Fruit fly (Drosophila melanogaster) whole organism, embryonic: ENCODE results near the gene CG43321.

ENCODE experiments used
- ATbp ChIP-seq: fragments of 200-800 bp; sonication (Bioruptor generic); optimal IDR thresholded peaks from 2 replicates; lab custom pipeline; 2017; ENCODE audit warnings: missing biosample characterization, mild to moderate bottlenecking, missing genetic modification characterization, missing genetic modification reagents
- BEAF-32 ChIP-seq: fragments of 200-800 bp; sonication (Bioruptor generic); optimal IDR thresholded peaks from 3 replicates; lab custom pipeline; 2017; ENCODE audit warnings: missing biosample characterization, missing genetic modification characterization, mild to moderate bottlenecking, moderate library complexity, missing genetic modification reagents
- CG10147 ChIP-seq: fragments of 200-800 bp; sonication (Bioruptor generic); optimal IDR thresholded peaks from 2 replicates; lab custom pipeline; 2019; ENCODE audit warnings: missing biosample characterization, mild to moderate bottlenecking, missing genetic modification characterization, moderate library complexity
- CG10366 ChIP-seq: fragments of 200-800 bp; sonication (Bioruptor generic); IDR thresholded peaks from 2 replicates; pipeline ENCODE4 v1.3.6; 2022; ENCODE audit warnings: missing biosample characterization, missing genetic modification characterization
- CG11695 ChIP-seq: fragments of 200-800 bp; sonication (Bioruptor generic); IDR thresholded peaks from 3 replicates; pipeline ENCODE4 v1.3.6; 2022; ENCODE audit warnings: missing biosample characterization, missing genetic modification characterization
- CG13424 ChIP-seq: fragments of 200-800 bp; sonication (Bioruptor generic); optimal IDR thresholded peaks from 2 replicates; lab custom pipeline; 2019; ENCODE audit warnings: missing biosample characterization, mild to moderate bottlenecking, missing genetic modification characterization, moderate library complexity
- CG14014 ChIP-seq: fragments of 200-800 bp; sonication (Bioruptor generic); IDR thresholded peaks from 2 replicates; pipeline ENCODE4 v1.3.6; 2022; ENCODE audit warnings: missing biosample characterization, missing genetic modification characterization
- CG14710 ChIP-seq: fragments of 200-800 bp; sonication (Bioruptor generic); optimal IDR thresholded peaks from 3 replicates; lab custom pipeline; 2019; ENCODE audit warnings: missing biosample characterization, mild to moderate bottlenecking, missing genetic modification characterization, moderate library complexity
- CG1603 ChIP-seq: fragments of 200-800 bp; sonication (Bioruptor generic); optimal IDR thresholded peaks from 2 replicates; lab custom pipeline; 2019; ENCODE audit warnings: missing biosample characterization, mild to moderate bottlenecking, missing genetic modification characterization, moderate library complexity
- CG17612 ChIP-seq: fragments of 200-800 bp; sonication (Bioruptor generic); IDR thresholded peaks from 2 replicates; pipeline ENCODE4 v1.3.6; 2022; ENCODE audit warnings: missing biosample characterization, missing genetic modification characterization
- CG18262 ChIP-seq: fragments of 200-800 bp; optimal IDR thresholded peaks from 3 replicates; lab custom pipeline; 2019; ENCODE audit warnings: missing biosample characterization, mild to moderate bottlenecking, missing genetic modification characterization, moderate library complexity
- CG2120 ChIP-seq: fragments of 200-800 bp; sonication (Bioruptor generic); optimal IDR thresholded peaks from 3 replicates; lab custom pipeline; 2016; ENCODE audit warnings: missing biosample characterization, missing genetic modification characterization
- CG2875 ChIP-seq: fragments of 200-800 bp; sonication (Bioruptor generic); optimal IDR thresholded peaks from 2 replicates; lab custom pipeline; 2017; ENCODE audit warnings: missing biosample characterization, mild to moderate bottlenecking, missing genetic modification characterization, missing genetic modification reagents
- CG32772 ChIP-seq: fragments of 200-800 bp; sonication (Bioruptor generic); IDR thresholded peaks from 2 replicates; pipeline ENCODE4 v1.3.6; 2022; ENCODE audit warnings: missing biosample characterization, missing genetic modification characterization
- CG42726 ChIP-seq: fragments of 200-800 bp; sonication (Bioruptor generic); IDR thresholded peaks from 2 replicates; pipeline ENCODE4 v1.3.6; 2022; ENCODE audit warnings: missing biosample characterization, missing genetic modification characterization; ENCODE audit not compliant: partially characterized antibody
- CG6175 ChIP-seq: fragments of 200-800 bp; sonication (Bioruptor generic); IDR thresholded peaks from 3 replicates; pipeline ENCODE4 v1.3.6; 2022; ENCODE audit warnings: missing biosample characterization, missing genetic modification characterization
- CG8290 ChIP-seq, 3 experiments: fragments of 200-800 bp; sonication (Bioruptor generic); optimal IDR thresholded peaks; 2 replicates each; lab custom pipeline; 2016 to 2019; ENCODE audit warnings: missing biosample characterization in 3 of 3, missing genetic modification characterization in 3 of 3, mild to moderate bottlenecking in 2 of 3, moderate library complexity in 1 of 3
- CG8388 ChIP-seq: fragments of 200-800 bp; sonication (Bioruptor generic); optimal IDR thresholded peaks from 2 replicates; lab custom pipeline; 2019; ENCODE audit warnings: missing biosample characterization, mild to moderate bottlenecking, missing genetic modification characterization, moderate library complexity
- CG8944 ChIP-seq: fragments of 200-800 bp; sonication (Bioruptor generic); optimal IDR thresholded peaks from 3 replicates; lab custom pipeline; 2016; ENCODE audit warnings: missing biosample characterization, missing genetic modification characterization
- CoRest ChIP-seq: fragments of 200-800 bp; sonication (Bioruptor generic); optimal IDR thresholded peaks from 3 replicates; lab custom pipeline; 2018; ENCODE audit warnings: missing biosample characterization, mild to moderate bottlenecking, missing genetic modification characterization, moderate library complexity
- Dad ChIP-seq: fragments of 200-800 bp; sonication (Bioruptor generic); optimal IDR thresholded peaks from 3 replicates; lab custom pipeline; 2016; ENCODE audit warnings: missing biosample characterization, missing genetic modification characterization
- Doc3 ChIP-seq: fragments of 200-800 bp; sonication (Bioruptor generic); IDR thresholded peaks from 3 replicates; pipeline ENCODE4 v1.3.6; 2022; ENCODE audit warnings: missing biosample characterization, missing genetic modification characterization; ENCODE audit not compliant: partially characterized antibody
- Drgx ChIP-seq: fragments of 200-800 bp; sonication (Bioruptor generic); IDR thresholded peaks from 2 replicates; pipeline ENCODE4 v1.3.6; 2022; ENCODE audit warnings: missing biosample characterization, missing genetic modification characterization
- HmgD ChIP-seq: fragments of 200-800 bp; sonication (Bioruptor generic); optimal IDR thresholded peaks from 3 replicates; lab custom pipeline; 2016; ENCODE audit warnings: missing biosample characterization, missing genetic modification characterization
- Lhr ChIP-seq: fragments of 200-800 bp; sonication (Bioruptor generic); optimal IDR thresholded peaks from 3 replicates; lab custom pipeline; 2017; ENCODE audit warnings: mild to moderate bottlenecking, missing biosample characterization, missing genetic modification reagents, missing genetic modification characterization
- Lim3 ChIP-seq: fragments of 200-800 bp; sonication (Bioruptor generic); IDR thresholded peaks from 2 replicates; pipeline ENCODE4 v1.3.6; 2022; ENCODE audit warnings: missing biosample characterization, missing genetic modification characterization
- MTF-1 ChIP-seq: fragments of 200-800 bp; sonication (Bioruptor generic); optimal IDR thresholded peaks from 2 replicates; lab custom pipeline; 2018; ENCODE audit warnings: missing biosample characterization, mild to moderate bottlenecking, missing genetic modification characterization, borderline replicate concordance
- Trl ChIP-seq, 3 experiments: fragments of >200 bp in 2 of 3; fragments of 200-800 bp in 1 of 3; sonication (Bioruptor generic) in 1 of 3; optimal IDR thresholded peaks; 2 replicates in 1 of 3; 3 replicates in 2 of 3; lab custom pipeline; 2016 to 2017; ENCODE audit warnings: missing biosample characterization in 1 of 3, missing genetic modification characterization in 1 of 3
- YL-1 ChIP-seq: fragments of 200-800 bp; sonication (Bioruptor generic); optimal IDR thresholded peaks from 3 replicates; lab custom pipeline; 2017; ENCODE audit warnings: missing biosample characterization, mild to moderate bottlenecking, missing genetic modification characterization
- ac ChIP-seq: fragments of 200-800 bp; sonication (Bioruptor generic); optimal IDR thresholded peaks from 3 replicates; lab custom pipeline; 2017; ENCODE audit warnings: missing biosample characterization, mild to moderate bottlenecking, missing genetic modification characterization
- az2 ChIP-seq: fragments of 200-800 bp; sonication (Bioruptor generic); optimal IDR thresholded peaks from 3 replicates; lab custom pipeline; 2016; ENCODE audit warnings: missing biosample characterization, missing genetic modification characterization
- bbx ChIP-seq: fragments of 200-800 bp; sonication (Bioruptor generic); IDR thresholded peaks from 2 replicates; pipeline ENCODE4 v1.3.6; 2022; ENCODE audit warnings: missing biosample characterization, missing genetic modification characterization; ENCODE audit not compliant: partially characterized antibody
- br ChIP-seq: fragments of >200 bp; optimal IDR thresholded peaks from 2 replicates; lab custom pipeline; 2017
- cg ChIP-seq: fragments of 200-800 bp; sonication (Bioruptor generic); optimal IDR thresholded peaks from 3 replicates; lab custom pipeline; 2019; ENCODE audit warnings: missing biosample characterization, mild to moderate bottlenecking, missing genetic modification characterization, moderate library complexity
- chn ChIP-seq: fragments of 200-800 bp; sonication (Bioruptor generic); optimal IDR thresholded peaks from 2 replicates; lab custom pipeline; 2016; ENCODE audit warnings: missing biosample characterization, missing genetic modification characterization
- fd3F ChIP-seq: fragments of 200-800 bp; sonication (Bioruptor generic); optimal IDR thresholded peaks from 2 replicates; lab custom pipeline; 2018; ENCODE audit warnings: missing biosample characterization, mild to moderate bottlenecking, missing genetic modification characterization, moderate library complexity
- grn ChIP-seq: fragments of 200-800 bp; sonication (Bioruptor generic); optimal IDR thresholded peaks from 3 replicates; lab custom pipeline; 2017; ENCODE audit warnings: missing biosample characterization, missing genetic modification characterization
- hb ChIP-seq: fragments of 200-800 bp; sonication (Bioruptor generic); IDR thresholded peaks from 3 replicates; pipeline ENCODE4 v1.3.6; 2022; ENCODE audit warnings: missing biosample characterization, missing genetic modification characterization; ENCODE audit not compliant: partially characterized antibody
- jumu ChIP-seq: fragments of 200-800 bp; sonication (Bioruptor generic); optimal IDR thresholded peaks from 3 replicates; lab custom pipeline; 2016; ENCODE audit warnings: missing biosample characterization, missing genetic modification characterization
- mam ChIP-seq: fragments of 200-800 bp; sonication (Bioruptor generic); optimal IDR thresholded peaks from 3 replicates; lab custom pipeline; 2016; ENCODE audit warnings: missing biosample characterization, missing genetic modification characterization
- mld ChIP-seq: fragments of 200-800 bp; sonication (Bioruptor generic); IDR thresholded peaks from 3 replicates; pipeline ENCODE4 v1.3.6; 2022; ENCODE audit warnings: missing biosample characterization, missing genetic modification characterization; ENCODE audit not compliant: partially characterized antibody
- p53 ChIP-seq: fragments of 200-800 bp; sonication (Bioruptor generic); optimal IDR thresholded peaks from 2 replicates; lab custom pipeline; 2016; ENCODE audit warnings: missing biosample characterization, missing genetic modification characterization
- pzg ChIP-seq: fragments of 200-800 bp; sonication (Bioruptor generic); optimal IDR thresholded peaks from 3 replicates; lab custom pipeline; 2018; ENCODE audit warnings: missing biosample characterization, mild to moderate bottlenecking, missing genetic modification characterization, moderate library complexity
- run ChIP-seq: fragments of 200-800 bp; sonication (Bioruptor generic); optimal IDR thresholded peaks from 3 replicates; lab custom pipeline; 2018; ENCODE audit warnings: missing biosample characterization, mild to moderate bottlenecking, missing genetic modification characterization
- sens ChIP-seq: fragments of 200-800 bp; sonication (Bioruptor generic); peaks from one replicate; lab custom pipeline; 2016; ENCODE audit warnings: missing biosample characterization, missing genetic modification characterization
- twi ChIP-seq: fragments of 200-800 bp; optimal IDR thresholded peaks from 2 replicates; lab custom pipeline; 2019; ENCODE audit warnings: missing biosample characterization, mild to moderate bottlenecking, missing genetic modification characterization, moderate library complexity
- vvl ChIP-seq: fragments of 200-800 bp; sonication (Bioruptor generic); IDR thresholded peaks from 2 replicates; pipeline ENCODE4 v1.3.6; 2022; ENCODE audit warnings: missing biosample characterization, missing genetic modification characterization
- zfh1 ChIP-seq: fragments of 200-800 bp; sonication (Bioruptor generic); IDR thresholded peaks from 3 replicates; pipeline ENCODE4 v1.3.6; 2022; ENCODE audit warnings: missing biosample characterization, missing genetic modification characterization

The CG43321 gene

dm6 chr2L:7042150-7042811 is 30.2 kb downstream of the CG43321 start:
- TF ChIP-seq CG42726 (GFP tag; lab: Robert Waterston, UW) (peak; percentile 71), CG1603 (peak; percentile 90), CG2120 (GFP tag; lab: Kevin White, UChicago) (peak; percentile 66), fd3F (GFP tag; lab: Kevin White, UChicago) (peak; percentile 5), CG8388 (no peak), br (lab: Kevin White, UChicago) (no peak), ATbp (no peak), CG8290 (GFP tag; optimal IDR thresholded peaks at IDR 0.05; lab: Kevin White, UChicago) (peak; percentile 1), CG8290 (tag; optimal IDR thresholded peaks at IDR 0.05; lab: Kevin White, UChicago) (peak in 1 of 2 experiments; percentile 89), bbx (GFP tag; lab: Robert Waterston, UW) (peak; percentile 77), CG14014 (GFP tag; lab: Robert Waterston, UW) (peak; percentile 43; the same call in 1 of the 2 replicates), Dad (no peak), az2 (GFP tag; lab: Kevin White, UChicago) (no peak), Trl (optimal IDR thresholded peaks at IDR 0.05; lab: Kevin White, UChicago) (no peak), Trl (GFP tag; optimal IDR thresholded peaks at IDR 0.05; lab: Kevin White, UChicago) (peak; percentile 50), CG14710 (tag; lab: Kevin White, UChicago) (peak; percentile 61), CG13424 (tag; lab: Kevin White, UChicago) (peak; percentile 30), Lhr (GFP tag; lab: Kevin White, UChicago) (peak; percentile 73), CG10147 (GFP tag; lab: Kevin White, UChicago) (peak; percentile 31), HmgD (peak; percentile 78), Lim3 (GFP tag; lab: Robert Waterston, UW) (no peak), MTF-1 (GFP tag; lab: Kevin White, UChicago) (peak; percentile 49), sens (peak; percentile 83), pzg (GFP tag; lab: Kevin White, UChicago) (peak; percentile 99), BEAF-32 (peak; percentile 66), CG2875 (GFP tag; lab: Kevin White, UChicago) (no peak), p53 (GFP tag; lab: Kevin White, UChicago) (peak; percentile 17), CG32772 (peak; percentile 41; the same call in 1 of the 2 replicates), mam (peak; percentile 51), run (tag; lab: Kevin White, UChicago) (no peak), CG8944 (GFP tag; lab: Kevin White, UChicago) (peak; percentile 20), hb (peak; percentile 11; the same call in 1 of the 3 replicates), Drgx (peak; percentile 73), cg (peak; percentile 47), ac (GFP tag; lab: Kevin White, UChicago) (no peak), zfh1 (GFP tag; lab: Robert Waterston, UW) (peak; percentile 32; the same call in 1 of the 3 replicates), Doc3 (GFP tag; lab: Robert Waterston, UW) (peak; percentile 47; the same call in 2 of the 3 replicates), CG6175 (peak; percentile 58; the same call in 1 of the 3 replicates), YL-1 (GFP tag; lab: Kevin White, UChicago) (peak; percentile 61), vvl (GFP tag; lab: Robert Waterston, UW) (peak; percentile 58), chn (GFP tag; lab: Kevin White, UChicago) (peak; percentile 45), jumu (GFP tag; lab: Kevin White, UChicago) (no peak), CG18262 (tag; lab: Kevin White, UChicago) (peak; percentile 38), grn (GFP tag; lab: Kevin White, UChicago) (no peak), mld (GFP tag; lab: Robert Waterston, UW) (no peak), CG10366 (GFP tag; lab: Robert Waterston, UW) (peak; percentile 61), twi (tag; lab: Kevin White, UChicago) (peak; percentile 39), CG11695 (GFP tag; lab: Robert Waterston, UW) (peak; percentile 53; the same call in 1 of the 3 replicates), CG17612 (GFP tag; lab: Robert Waterston, UW) (no peak), CoRest (tag; lab: Kevin White, UChicago) (peak; percentile 3)
